Worm (Caenorhabditis elegans) whole organism, L3 larva: ENCODE measurements around the gene degl-2.

Experiments
- egl-27 ChIP-seq: sonication (generic microtip); optimal IDR thresholded peaks from 4 replicates; lab custom pipeline; 2017; ENCODE audit warnings: missing biosample characterization, missing genetic modification reagents, missing genetic modification characterization
- nhr-237 ChIP-seq: fragments of 150-350 bp; optimal IDR thresholded peaks from 2 replicates; lab custom pipeline; 2014; ENCODE audit warnings: missing biosample characterization, missing genetic modification characterization
- unc-62 ChIP-seq: fragments of 150-350 bp; sonication (generic microtip); optimal IDR thresholded peaks from 4 replicates; lab custom pipeline; 2014; ENCODE audit warnings: missing biosample characterization, missing genetic modification reagents, missing genetic modification characterization
- ztf-11 ChIP-seq: fragments of 150-350 bp; optimal IDR thresholded peaks from 2 replicates; lab custom pipeline; 2014; ENCODE audit warnings: missing biosample characterization, missing genetic modification characterization

ce11 chrIV:9676535-9676934 is 33.2 kb downstream of the degl-2 start:
- TF ChIP-seq unc-62 (GFP tag; lab: Kevin White, UChicago) (no peak), ztf-11 (tag; lab: Kevin White, UChicago) (no peak), egl-27 (tag; lab: Kevin White, UChicago) (no peak), nhr-237 (tag; lab: Kevin White, UChicago) (no peak)
